Fruit fly (Drosophila melanogaster) whole organism, embryonic: ENCODE results near the gene CG13884.

Experiments
- Antp ChIP-seq: fragments of 200-800 bp; sonication (Bioruptor generic); optimal IDR thresholded peaks from 3 replicates; lab custom pipeline; 2016; ENCODE audit warnings: missing biosample characterization, missing genetic modification characterization
- Blimp-1 ChIP-seq: fragments of 200-800 bp; sonication (Bioruptor generic); optimal IDR thresholded peaks from 3 replicates; lab custom pipeline; 2018; ENCODE audit warnings: missing biosample characterization, missing genetic modification characterization, mild to moderate bottlenecking, moderate library complexity, missing genetic modification reagents
- CG10321 ChIP-seq: fragments of 200-800 bp; sonication (Bioruptor generic); IDR thresholded peaks from 2 replicates; pipeline ENCODE4 v1.3.6; 2022; ENCODE audit warnings: missing biosample characterization, missing genetic modification characterization
- CG10543 ChIP-seq: fragments of 200-800 bp; sonication (Bioruptor generic); optimal IDR thresholded peaks from 3 replicates; lab custom pipeline; 2017; ENCODE audit warnings: missing biosample characterization, mild to moderate bottlenecking, missing genetic modification characterization, moderate library complexity
- CG11093 ChIP-seq: fragments of 200-800 bp; sonication (Bioruptor generic); IDR thresholded peaks from 3 replicates; pipeline ENCODE4 v1.3.6; 2022; ENCODE audit warnings: missing biosample characterization, missing genetic modification characterization
- CG14050 ChIP-seq: fragments of 200-800 bp; sonication (Bioruptor generic); IDR thresholded peaks from 3 replicates; pipeline ENCODE4 v1.3.6; 2022; ENCODE audit warnings: missing biosample characterization, missing genetic modification characterization
- CG15073 ChIP-seq: fragments of 200-800 bp; sonication (Bioruptor generic); optimal IDR thresholded peaks from 2 replicates; lab custom pipeline; 2016; ENCODE audit warnings: missing biosample characterization, missing genetic modification characterization
- CG17361 ChIP-seq: fragments of 200-800 bp; sonication (Bioruptor generic); IDR thresholded peaks from 3 replicates; pipeline ENCODE4 v1.3.6; 2022; ENCODE audit warnings: missing biosample characterization, missing genetic modification characterization
- CG2120 ChIP-seq: fragments of 200-800 bp; sonication (Bioruptor generic); optimal IDR thresholded peaks from 3 replicates; lab custom pipeline; 2016; ENCODE audit warnings: missing biosample characterization, missing genetic modification characterization
- CG6175 ChIP-seq: fragments of 200-800 bp; sonication (Bioruptor generic); IDR thresholded peaks from 3 replicates; pipeline ENCODE4 v1.3.6; 2022; ENCODE audit warnings: missing biosample characterization, missing genetic modification characterization
- CG7745 ChIP-seq: fragments of 200-800 bp; sonication (Bioruptor generic); optimal IDR thresholded peaks from 2 replicates; lab custom pipeline; 2018; ENCODE audit warnings: missing biosample characterization, mild to moderate bottlenecking, missing genetic modification characterization, moderate library complexity
- CG9727 ChIP-seq: fragments of 200-800 bp; sonication (Bioruptor generic); optimal IDR thresholded peaks from 3 replicates; lab custom pipeline; 2017; ENCODE audit warnings: missing biosample characterization, mild to moderate bottlenecking, missing genetic modification characterization
- CG9876 ChIP-seq: fragments of 200-800 bp; sonication (Bioruptor generic); optimal IDR thresholded peaks from 2 replicates; lab custom pipeline; 2016; ENCODE audit warnings: missing biosample characterization, missing genetic modification characterization
- D ChIP-seq, 2 experiments: fragments of 200-800 bp in 1 of 2; fragments of >200 bp in 1 of 2; sonication (Bioruptor generic) in 1 of 2; optimal IDR thresholded peaks; 2 replicates in 1 of 2; 3 replicates in 1 of 2; lab custom pipeline; 2017; ENCODE audit warnings: mild to moderate bottlenecking in 1 of 2, missing biosample characterization in 1 of 2, missing genetic modification characterization in 1 of 2, missing genetic modification reagents in 1 of 2
- D19B ChIP-seq: fragments of 200-800 bp; sonication (Bioruptor generic); optimal IDR thresholded peaks from 2 replicates; lab custom pipeline; 2017; ENCODE audit warnings: missing biosample characterization, mild to moderate bottlenecking, missing genetic modification characterization
- Dad ChIP-seq: fragments of 200-800 bp; sonication (Bioruptor generic); optimal IDR thresholded peaks from 3 replicates; lab custom pipeline; 2016; ENCODE audit warnings: missing biosample characterization, missing genetic modification characterization
- Fer2 ChIP-seq: fragments of 200-800 bp; sonication (Bioruptor generic); optimal IDR thresholded peaks from 2 replicates; lab custom pipeline; 2018; ENCODE audit warnings: missing biosample characterization, mild to moderate bottlenecking, missing genetic modification characterization, moderate library complexity
- HHEX ChIP-seq: fragments of 200-800 bp; sonication (Bioruptor generic); optimal IDR thresholded peaks from 3 replicates; lab custom pipeline; 2017; ENCODE audit warnings: missing biosample characterization, mild to moderate bottlenecking, missing genetic modification characterization, missing genetic modification reagents
- MBD-R2 ChIP-seq: fragments of 200-800 bp; sonication (Bioruptor generic); IDR thresholded peaks from 2 replicates; pipeline ENCODE4 v1.3.6; 2022; ENCODE audit warnings: missing biosample characterization, missing genetic modification characterization
- Mad ChIP-seq: fragments of 200-800 bp; sonication (Bioruptor generic); optimal IDR thresholded peaks from 2 replicates; lab custom pipeline; 2016; ENCODE audit warnings: missing biosample characterization, missing genetic modification characterization
- Nf-YB ChIP-seq: fragments of 200-800 bp; sonication (Bioruptor generic); optimal IDR thresholded peaks from 3 replicates; lab custom pipeline; 2019; ENCODE audit warnings: missing biosample characterization, mild to moderate bottlenecking, missing genetic modification characterization, moderate library complexity
- Nf-YC ChIP-seq: fragments of 200-800 bp; optimal IDR thresholded peaks from 3 replicates; lab custom pipeline; 2019; ENCODE audit warnings: missing biosample characterization, mild to moderate bottlenecking, missing genetic modification characterization, moderate library complexity
- PHDP ChIP-seq: fragments of 200-800 bp; sonication (Bioruptor generic); optimal IDR thresholded peaks from 3 replicates; lab custom pipeline; 2018; ENCODE audit warnings: missing biosample characterization, mild to moderate bottlenecking, missing genetic modification characterization, moderate library complexity
- Pdp1 ChIP-seq, 2 experiments: fragments of 200-800 bp; sonication (Bioruptor generic); optimal IDR thresholded peaks; 3 replicates each; lab custom pipeline; 2016; ENCODE audit warnings: missing biosample characterization in 2 of 2, missing genetic modification characterization in 2 of 2, mild to moderate bottlenecking in 1 of 2, moderate library complexity in 1 of 2
- Rfx ChIP-seq: fragments of 200-800 bp; sonication (Bioruptor generic); IDR thresholded peaks from 2 replicates; pipeline ENCODE4 v1.3.6; 2022; ENCODE audit warnings: missing biosample characterization, missing genetic modification characterization
- Usf ChIP-seq: fragments of 200-800 bp; sonication (Bioruptor generic); optimal IDR thresholded peaks from 2 replicates; lab custom pipeline; 2017; ENCODE audit warnings: missing genotype, missing biosample characterization, missing genetic modification characterization
- Xrp1 ChIP-seq: fragments of 200-800 bp; sonication (Bioruptor generic); IDR thresholded peaks from 2 replicates; pipeline ENCODE4 v1.3.6; 2022; ENCODE audit warnings: missing biosample characterization, missing genetic modification characterization
- ac ChIP-seq: fragments of 200-800 bp; sonication (Bioruptor generic); optimal IDR thresholded peaks from 3 replicates; lab custom pipeline; 2017; ENCODE audit warnings: missing biosample characterization, mild to moderate bottlenecking, missing genetic modification characterization
- al ChIP-seq: fragments of 200-800 bp; sonication (Bioruptor generic); IDR thresholded peaks from 2 replicates; pipeline ENCODE4 v1.3.6; 2022; ENCODE audit warnings: missing biosample characterization, missing genetic modification characterization
- cg ChIP-seq: fragments of 200-800 bp; sonication (Bioruptor generic); optimal IDR thresholded peaks from 3 replicates; lab custom pipeline; 2019; ENCODE audit warnings: missing biosample characterization, mild to moderate bottlenecking, missing genetic modification characterization, moderate library complexity
- chinmo ChIP-seq: fragments of 200-800 bp; sonication (Bioruptor generic); IDR thresholded peaks from 4 replicates; pipeline ENCODE4 v1.3.6; 2022; ENCODE audit warnings: missing biosample characterization, missing genetic modification characterization; ENCODE audit not compliant: partially characterized antibody
- chm ChIP-seq: fragments of 200-800 bp; sonication (Bioruptor generic); IDR thresholded peaks from 2 replicates; pipeline ENCODE4 v1.3.6; 2022; ENCODE audit warnings: missing biosample characterization, missing genetic modification characterization
- cwo ChIP-seq: fragments of 200-800 bp; sonication (Bioruptor generic); optimal IDR thresholded peaks from 3 replicates; lab custom pipeline; 2017; ENCODE audit warnings: missing biosample characterization, missing genetic modification characterization, mild to moderate bottlenecking, moderate library complexity, missing genetic modification reagents
- dimm ChIP-seq: fragments of 200-800 bp; sonication (Bioruptor generic); IDR thresholded peaks from 2 replicates; pipeline ENCODE4 v1.3.6; 2022; ENCODE audit warnings: missing biosample characterization, missing genetic modification characterization
- esg ChIP-seq: fragments of 200-800 bp; sonication (Bioruptor generic); conservative IDR thresholded peaks from 2 replicates; pipeline ENCODE4 v1.3.6; 2022; ENCODE audit warnings: missing biosample characterization, missing genetic modification characterization
- fru ChIP-seq: fragments of >200 bp; optimal IDR thresholded peaks from 2 replicates; lab custom pipeline; 2017
- gsb-n ChIP-seq: fragments of 200-800 bp; sonication (Bioruptor generic); optimal IDR thresholded peaks from 3 replicates; lab custom pipeline; 2018; ENCODE audit warnings: missing biosample characterization, mild to moderate bottlenecking, missing genetic modification characterization
- hb ChIP-seq: fragments of 200-800 bp; sonication (Bioruptor generic); IDR thresholded peaks from 3 replicates; pipeline ENCODE4 v1.3.6; 2022; ENCODE audit warnings: missing biosample characterization, missing genetic modification characterization; ENCODE audit not compliant: partially characterized antibody
- kah ChIP-seq: fragments of 200-800 bp; sonication (Bioruptor generic); optimal IDR thresholded peaks from 2 replicates; lab custom pipeline; 2018; ENCODE audit warnings: missing biosample characterization, mild to moderate bottlenecking, missing genetic modification characterization
- lmd ChIP-seq: fragments of 200-800 bp; sonication (Bioruptor generic); IDR thresholded peaks from 2 replicates; pipeline ENCODE4 v1.3.6; 2022; ENCODE audit warnings: missing biosample characterization, missing genetic modification characterization
- pan ChIP-seq, 4 experiments: fragments of >200 bp in 3 of 4; fragments of 200-800 bp in 1 of 4; sonication (Bioruptor generic) in 1 of 4; optimal IDR thresholded peaks in 3 of 4; IDR thresholded peaks in 1 of 4; 2 replicates each; pipeline versions ENCODE4 v1.3.6 to Lab custom; 2017 to 2022; ENCODE audit warnings: missing biosample characterization in 2 of 4, missing genetic modification characterization in 2 of 4, mixed read lengths in 1 of 4
- pb ChIP-seq: fragments of 200-800 bp; sonication (Bioruptor generic); optimal IDR thresholded peaks from 3 replicates; lab custom pipeline; 2016; ENCODE audit warnings: missing biosample characterization, missing genetic modification characterization
- pita ChIP-seq: fragments of 200-800 bp; sonication (Bioruptor generic); optimal IDR thresholded peaks from 2 replicates; lab custom pipeline; 2017; ENCODE audit warnings: missing biosample characterization, mild to moderate bottlenecking, missing genetic modification characterization
- seq ChIP-seq: fragments of 200-800 bp; sonication (Bioruptor generic); IDR thresholded peaks from 2 replicates; pipeline ENCODE4 v1.3.6; 2022; ENCODE audit warnings: missing biosample characterization, missing genetic modification characterization
- slou ChIP-seq: fragments of 200-800 bp; sonication (Bioruptor generic); optimal IDR thresholded peaks from 3 replicates; lab custom pipeline; 2016; ENCODE audit warnings: missing biosample characterization, missing genetic modification characterization
- slp2 ChIP-seq: fragments of 200-800 bp; sonication (Bioruptor generic); optimal IDR thresholded peaks from 2 replicates; lab custom pipeline; 2016; ENCODE audit warnings: missing biosample characterization, missing genetic modification characterization
- trem ChIP-seq: fragments of 200-800 bp; optimal IDR thresholded peaks from 3 replicates; lab custom pipeline; 2019; ENCODE audit warnings: missing biosample characterization, mild to moderate bottlenecking, missing genetic modification characterization, moderate library complexity
- zfh1 ChIP-seq: fragments of 200-800 bp; sonication (Bioruptor generic); IDR thresholded peaks from 3 replicates; pipeline ENCODE4 v1.3.6; 2022; ENCODE audit warnings: missing biosample characterization, missing genetic modification characterization

CG13884 gene

dm6 chr3L:350651-351228, 15.5 kb downstream of the CG13884 start (continued):
- TF ChIP-seq pb (GFP tag; lab: Kevin White, UChicago) = peak; percentile 41

DNA sequence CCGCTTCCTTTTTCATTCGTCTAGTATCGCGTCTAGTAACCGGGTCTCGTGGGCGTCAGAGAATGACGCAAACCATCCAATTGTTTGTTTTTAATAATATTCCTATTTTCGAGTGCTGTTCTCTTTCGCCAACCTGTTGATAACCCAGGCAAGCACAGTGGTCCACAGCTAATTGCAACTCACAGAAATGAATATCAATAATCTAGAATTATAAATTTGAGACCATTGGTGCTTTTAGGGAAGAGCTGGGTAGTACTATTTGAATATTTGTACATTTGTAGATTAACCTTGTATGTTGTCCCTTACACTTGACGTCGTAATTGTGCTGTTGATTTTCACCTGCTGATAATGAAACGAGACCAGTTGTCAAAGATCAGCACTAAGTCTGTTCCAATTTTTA, 16.5 kb downstream of the CG13884 start:
- TF ChIP-seq CG9727 (no peak), Blimp-1 (GFP tag; lab: Kevin White, UChicago) (no peak), cwo (GFP tag; lab: Kevin White, UChicago) (peak; percentile 12), Rfx (GFP tag; lab: Robert Waterston, UW) (peak; percentile 24; the same call in 1 of the 2 replicates), pan (optimal IDR thresholded peaks at IDR 0.05; lab: Kevin White, UChicago) (no peak), pan (GFP tag; optimal IDR thresholded peaks at IDR 0.05 in 1 of 2, IDR thresholded peaks at IDR 0.05 in 1 of 2) (no peak), CG11093 (no peak), Nf-YC (tag; lab: Kevin White, UChicago) (no peak), Mad (no peak), gsb-n (tag; lab: Kevin White, UChicago) (no peak), CG14050 (GFP tag; lab: Robert Waterston, UW) (no peak), fru (lab: Kevin White, UChicago) (no peak), Fer2 (tag; lab: Kevin White, UChicago) (no peak), trem (tag; lab: Kevin White, UChicago) (no peak), CG10321 (GFP tag; lab: Robert Waterston, UW) (no peak), al (GFP tag; lab: Robert Waterston, UW) (no peak), pita (GFP tag; lab: Kevin White, UChicago) (no peak), slou (GFP tag; lab: Kevin White, UChicago) (no peak), hb (GFP tag; lab: Robert Waterston, UW) (no peak), kah (GFP tag; lab: Kevin White, UChicago) (peak; percentile 56), CG10543 (GFP tag; lab: Kevin White, UChicago) (peak; percentile 58), HHEX (GFP tag; lab: Kevin White, UChicago) (peak; percentile 14), CG2120 (GFP tag; lab: Kevin White, UChicago) (peak; percentile 16), Nf-YB (GFP tag; lab: Kevin White, UChicago) (no peak), ac (GFP tag; lab: Kevin White, UChicago) (no peak), CG7745 (tag; lab: Kevin White, UChicago) (no peak), dimm (GFP tag; lab: Robert Waterston, UW) (no peak), D19B (GFP tag; lab: Kevin White, UChicago) (no peak), zfh1 (no peak), chm (no peak), seq (GFP tag; lab: Robert Waterston, UW) (no peak), CG9876 (no peak), cg (GFP tag; lab: Kevin White, UChicago) (no peak), CG6175 (GFP tag; lab: Robert Waterston, UW) (no peak), lmd (GFP tag; lab: Robert Waterston, UW) (0 out of 2 replicates have a peak, but pooled peaks have one; percentile 6), Usf (GFP tag; lab: Kevin White, UChicago) (no peak), PHDP (tag; lab: Kevin White, UChicago) (no peak), esg (GFP tag; lab: Robert Waterston, UW) (no peak), chinmo (0 out of 4 replicates have a peak, but pooled peaks have one; percentile 9), slp2 (no peak), D (optimal IDR thresholded peaks at IDR 0.05; lab: Kevin White, UChicago) (no peak), D (GFP tag; optimal IDR thresholded peaks at IDR 0.05; lab: Kevin White, UChicago) (no peak), Dad (GFP tag; lab: Kevin White, UChicago) (no peak), CG15073 (GFP tag; lab: Kevin White, UChicago) (no peak), CG17361 (GFP tag; lab: Robert Waterston, UW) (no peak), Xrp1 (GFP tag; lab: Robert Waterston, UW) (no peak), Pdp1 (GFP tag; optimal IDR thresholded peaks at IDR 0.05; lab: Kevin White, UChicago) (peak in 1 of 2 experiments; percentile 41), Antp (GFP tag; lab: Kevin White, UChicago) (no peak), MBD-R2 (GFP tag; lab: Robert Waterston, UW) (0 out of 2 replicates have a peak, but pooled peaks have one; percentile 14)
